Fruit fly (Drosophila melanogaster) whole organism, embryonic: ENCODE results near the gene CG13930.

ENCODE experiments used
- ATbp ChIP-seq: fragments of 200-800 bp; sonication (Bioruptor generic); optimal IDR thresholded peaks from 2 replicates; lab custom pipeline; 2017; ENCODE audit warnings: missing biosample characterization, mild to moderate bottlenecking, missing genetic modification characterization, missing genetic modification reagents
- Asciz ChIP-seq: fragments of 200-800 bp; sonication (Bioruptor generic); optimal IDR thresholded peaks from 2 replicates; lab custom pipeline; 2017; ENCODE audit warnings: missing biosample characterization, mild to moderate bottlenecking, missing genetic modification characterization, missing genetic modification reagents
- C15 ChIP-seq: fragments of 200-800 bp; sonication (Bioruptor generic); IDR thresholded peaks from 3 replicates; pipeline ENCODE4 v1.3.6; 2022; ENCODE audit warnings: missing biosample characterization, missing genetic modification characterization
- CG10462 ChIP-seq: fragments of 200-800 bp; sonication (Bioruptor generic); optimal IDR thresholded peaks from 2 replicates; lab custom pipeline; 2016; ENCODE audit warnings: missing biosample characterization, missing genetic modification characterization
- CG10543 ChIP-seq: fragments of 200-800 bp; sonication (Bioruptor generic); optimal IDR thresholded peaks from 3 replicates; lab custom pipeline; 2017; ENCODE audit warnings: missing biosample characterization, mild to moderate bottlenecking, missing genetic modification characterization, moderate library complexity
- CG11695 ChIP-seq: fragments of 200-800 bp; sonication (Bioruptor generic); IDR thresholded peaks from 3 replicates; pipeline ENCODE4 v1.3.6; 2022; ENCODE audit warnings: missing biosample characterization, missing genetic modification characterization
- CG12391 ChIP-seq: fragments of 200-800 bp; sonication (Bioruptor generic); optimal IDR thresholded peaks from 3 replicates; lab custom pipeline; 2018; ENCODE audit warnings: missing biosample characterization, mild to moderate bottlenecking, missing genetic modification characterization, moderate library complexity
- CG12744 ChIP-seq: fragments of 200-800 bp; sonication (Bioruptor generic); optimal IDR thresholded peaks from 2 replicates; lab custom pipeline; 2016; ENCODE audit warnings: missing biosample characterization, missing genetic modification characterization
- CG15514 ChIP-seq: fragments of 200-800 bp; sonication (Bioruptor generic); optimal IDR thresholded peaks from 3 replicates; lab custom pipeline; 2017; ENCODE audit warnings: missing biosample characterization, missing genetic modification characterization, mild to moderate bottlenecking, moderate library complexity, missing genetic modification reagents
- CG1832 ChIP-seq: fragments of 200-800 bp; sonication (Bioruptor generic); optimal IDR thresholded peaks from 2 replicates; lab custom pipeline; 2017; ENCODE audit warnings: missing biosample characterization, mild to moderate bottlenecking, missing genetic modification characterization, inconsistent platforms
- CG18619 ChIP-seq: fragments of 200-800 bp; sonication (Bioruptor generic); optimal IDR thresholded peaks from 3 replicates; lab custom pipeline; 2017; ENCODE audit warnings: missing biosample characterization, mild to moderate bottlenecking, missing genetic modification characterization
- CG31441 ChIP-seq: fragments of 200-800 bp; sonication (Bioruptor generic); IDR thresholded peaks from 2 replicates; pipeline ENCODE4 v1.3.6; 2022; ENCODE audit warnings: missing biosample characterization, missing genetic modification characterization
- CG32767 ChIP-seq: fragments of 200-800 bp; sonication (Bioruptor generic); IDR thresholded peaks from 2 replicates; pipeline ENCODE4 v1.3.6; 2022; ENCODE audit warnings: missing biosample characterization, missing genetic modification characterization
- CG34224 ChIP-seq: fragments of 200-800 bp; sonication (Bioruptor generic); IDR thresholded peaks from 3 replicates; pipeline ENCODE4 v1.3.6; 2022; ENCODE audit warnings: missing biosample characterization, missing genetic modification characterization; ENCODE audit not compliant: partially characterized antibody
- CG4282 ChIP-seq: fragments of 200-800 bp; sonication (Bioruptor generic); optimal IDR thresholded peaks from 2 replicates; lab custom pipeline; 2016; ENCODE audit warnings: missing biosample characterization, missing genetic modification characterization
- CG4328 ChIP-seq: fragments of 200-800 bp; sonication (Bioruptor generic); optimal IDR thresholded peaks from 3 replicates; lab custom pipeline; 2017; ENCODE audit warnings: missing biosample characterization, missing genetic modification reagents, missing genetic modification characterization
- CG4854 ChIP-seq: fragments of 200-800 bp; sonication (Bioruptor generic); optimal IDR thresholded peaks from 2 replicates; lab custom pipeline; 2016; ENCODE audit warnings: missing biosample characterization, missing genetic modification characterization, inconsistent platforms
- CG6854 ChIP-seq: fragments of 200-800 bp; sonication (Bioruptor generic); optimal IDR thresholded peaks from 3 replicates; lab custom pipeline; 2017; ENCODE audit warnings: missing biosample characterization, mild to moderate bottlenecking, missing genetic modification characterization
- CG7786 ChIP-seq: fragments of 200-800 bp; sonication (Bioruptor generic); optimal IDR thresholded peaks from 2 replicates; lab custom pipeline; 2016; ENCODE audit warnings: missing biosample characterization, missing genetic modification characterization
- CG7987 ChIP-seq: fragments of 200-800 bp; sonication (Bioruptor generic); optimal IDR thresholded peaks from 2 replicates; lab custom pipeline; 2018; ENCODE audit warnings: missing biosample characterization, mild to moderate bottlenecking, missing genetic modification characterization, moderate library complexity
- CG9609 ChIP-seq: fragments of 200-800 bp; sonication (Bioruptor generic); optimal IDR thresholded peaks from 3 replicates; lab custom pipeline; 2016; ENCODE audit warnings: missing biosample characterization, missing genetic modification characterization
- CHES-1-like ChIP-seq: fragments of 200-800 bp; sonication (Bioruptor generic); optimal IDR thresholded peaks from 2 replicates; lab custom pipeline; 2016; ENCODE audit warnings: missing biosample characterization, missing genetic modification characterization
- D19B ChIP-seq: fragments of 200-800 bp; sonication (Bioruptor generic); optimal IDR thresholded peaks from 2 replicates; lab custom pipeline; 2017; ENCODE audit warnings: missing biosample characterization, mild to moderate bottlenecking, missing genetic modification characterization
- E2f2 ChIP-seq: fragments of 200-800 bp; sonication (Bioruptor generic); IDR thresholded peaks from 2 replicates; pipeline ENCODE4 v1.3.6; 2022; ENCODE audit warnings: missing biosample characterization, missing genetic modification characterization
- Eip74EF ChIP-seq, 2 experiments: fragments of 200-800 bp in 1 of 2; fragments of >200 bp in 1 of 2; sonication (Bioruptor generic) in 1 of 2; optimal IDR thresholded peaks; 2 replicates each; lab custom pipeline; 2017 to 2019; ENCODE audit warnings: missing biosample characterization in 2 of 2, missing genetic modification characterization in 2 of 2, mild to moderate bottlenecking in 1 of 2, moderate library complexity in 1 of 2
- Fer3 ChIP-seq: fragments of 200-800 bp; sonication (Bioruptor generic); optimal IDR thresholded peaks from 2 replicates; lab custom pipeline; 2018; ENCODE audit warnings: missing biosample characterization, mild to moderate bottlenecking, missing genetic modification characterization, moderate library complexity
- HmgZ ChIP-seq: fragments of 200-800 bp; sonication (Bioruptor generic); optimal IDR thresholded peaks from 2 replicates; lab custom pipeline; 2018; ENCODE audit warnings: missing biosample characterization, mild to moderate bottlenecking, missing genetic modification characterization
- Kr ChIP-seq: fragments of 200-800 bp; sonication (Bioruptor generic); optimal IDR thresholded peaks from 2 replicates; lab custom pipeline; 2017; ENCODE audit warnings: missing biosample characterization, mild to moderate bottlenecking, missing genetic modification characterization
- Lhr ChIP-seq: fragments of 200-800 bp; sonication (Bioruptor generic); optimal IDR thresholded peaks from 3 replicates; lab custom pipeline; 2017; ENCODE audit warnings: mild to moderate bottlenecking, missing biosample characterization, missing genetic modification reagents, missing genetic modification characterization
- Lim3 ChIP-seq: fragments of 200-800 bp; sonication (Bioruptor generic); IDR thresholded peaks from 2 replicates; pipeline ENCODE4 v1.3.6; 2022; ENCODE audit warnings: missing biosample characterization, missing genetic modification characterization
- Sox100B ChIP-seq: fragments of 200-800 bp; sonication (Bioruptor generic); optimal IDR thresholded peaks from 3 replicates; lab custom pipeline; 2018; ENCODE audit warnings: missing biosample characterization, mild to moderate bottlenecking, missing genetic modification characterization
- Taf1 ChIP-seq: fragments of 200-800 bp; sonication (Bioruptor generic); IDR thresholded peaks from 2 replicates; pipeline ENCODE4 v1.3.6; 2022; ENCODE audit warnings: missing biosample characterization, missing genetic modification characterization
- Xbp1 ChIP-seq: fragments of 200-800 bp; sonication (Bioruptor generic); optimal IDR thresholded peaks from 3 replicates; lab custom pipeline; 2016; ENCODE audit warnings: missing biosample characterization, mild to moderate bottlenecking, missing genetic modification characterization
- ab ChIP-seq: fragments of 200-800 bp; sonication (Bioruptor generic); optimal IDR thresholded peaks from 2 replicates; lab custom pipeline; 2016; ENCODE audit warnings: missing biosample characterization, missing genetic modification characterization
- bigmax ChIP-seq: fragments of 200-800 bp; sonication (Bioruptor generic); optimal IDR thresholded peaks from 2 replicates; lab custom pipeline; 2018; ENCODE audit warnings: missing biosample characterization, mild to moderate bottlenecking, missing genetic modification characterization
- crp ChIP-seq, 2 experiments: fragments of 200-800 bp; sonication (Bioruptor generic); optimal IDR thresholded peaks; 2 replicates in 1 of 2; 3 replicates in 1 of 2; lab custom pipeline; 2017; ENCODE audit warnings: missing biosample characterization in 2 of 2, missing genetic modification characterization in 2 of 2, mild to moderate bottlenecking in 1 of 2, moderate library complexity in 1 of 2
- da ChIP-seq: fragments of 200-800 bp; sonication (Bioruptor generic); optimal IDR thresholded peaks from 2 replicates; lab custom pipeline; 2016; ENCODE audit warnings: missing biosample characterization, missing genetic modification characterization
- gcm2 ChIP-seq: fragments of 200-800 bp; sonication (Bioruptor generic); optimal IDR thresholded peaks from 2 replicates; lab custom pipeline; 2016; ENCODE audit warnings: missing biosample characterization, missing genetic modification characterization
- grau ChIP-seq: fragments of 200-800 bp; optimal IDR thresholded peaks from 3 replicates; lab custom pipeline; 2019; ENCODE audit warnings: missing biosample characterization, mild to moderate bottlenecking, missing genetic modification characterization, moderate library complexity
- gro ChIP-seq: fragments of 200-800 bp; sonication (Bioruptor generic); optimal IDR thresholded peaks from 2 replicates; lab custom pipeline; 2016; ENCODE audit warnings: missing biosample characterization, missing genetic modification characterization
- ham ChIP-seq: fragments of 200-800 bp; sonication (Bioruptor generic); IDR thresholded peaks from 2 replicates; pipeline ENCODE4 v1.3.6; 2022; ENCODE audit warnings: missing biosample characterization, missing genetic modification characterization
- her ChIP-seq: fragments of 200-800 bp; sonication (Bioruptor generic); optimal IDR thresholded peaks from 2 replicates; lab custom pipeline; 2016; ENCODE audit warnings: missing biosample characterization, missing genetic modification characterization
- jumu ChIP-seq: fragments of 200-800 bp; sonication (Bioruptor generic); optimal IDR thresholded peaks from 3 replicates; lab custom pipeline; 2016; ENCODE audit warnings: missing biosample characterization, missing genetic modification characterization
- kah ChIP-seq: fragments of 200-800 bp; sonication (Bioruptor generic); optimal IDR thresholded peaks from 2 replicates; lab custom pipeline; 2018; ENCODE audit warnings: missing biosample characterization, mild to moderate bottlenecking, missing genetic modification characterization
- lab ChIP-seq: fragments of 200-800 bp; sonication (Bioruptor generic); optimal IDR thresholded peaks from 3 replicates; lab custom pipeline; 2017; ENCODE audit warnings: missing biosample characterization, missing genetic modification characterization, mild to moderate bottlenecking, moderate library complexity, missing genetic modification reagents
- lmd ChIP-seq: fragments of 200-800 bp; sonication (Bioruptor generic); IDR thresholded peaks from 2 replicates; pipeline ENCODE4 v1.3.6; 2022; ENCODE audit warnings: missing biosample characterization, missing genetic modification characterization
- maf-S ChIP-seq: fragments of 200-800 bp; sonication (Bioruptor generic); optimal IDR thresholded peaks from 2 replicates; lab custom pipeline; 2016; ENCODE audit warnings: missing biosample characterization, missing genetic modification characterization
- mirr ChIP-seq: fragments of 200-800 bp; sonication (Bioruptor generic); optimal IDR thresholded peaks from 3 replicates; lab custom pipeline; 2018; ENCODE audit warnings: missing biosample characterization, mild to moderate bottlenecking, missing genetic modification characterization
- nerfin-1 ChIP-seq: fragments of 200-800 bp; sonication (Bioruptor generic); optimal IDR thresholded peaks from 3 replicates; lab custom pipeline; 2019; ENCODE audit warnings: missing biosample characterization, mild to moderate bottlenecking, missing genetic modification characterization, moderate library complexity
- pum ChIP-seq: fragments of 200-800 bp; sonication (Bioruptor generic); optimal IDR thresholded peaks from 2 replicates; lab custom pipeline; 2016; ENCODE audit warnings: missing biosample characterization, missing genetic modification characterization

CG13930 gene

dm6 chr3L:1647276-1647919 lies 25.1 kb downstream of the CG13930 start, which contains the start of the genes CG17249 and Bro (continued):
- no peak for TF ChIP-seq CG34224 (GFP tag; lab: Robert Waterston, UW)
- TF ChIP-seq CG9609 (GFP tag; lab: Kevin White, UChicago) = peak; percentile 50
- no peak for TF ChIP-seq Sox100B (GFP tag; lab: Kevin White, UChicago)
- TF ChIP-seq CG12744 (GFP tag; lab: Kevin White, UChicago) = no peak
- TF ChIP-seq CG4854 (GFP tag; lab: Kevin White, UChicago) = peak; percentile 94
- TF ChIP-seq bigmax (GFP tag; lab: Kevin White, UChicago) = no peak
- TF ChIP-seq Lim3 (GFP tag; lab: Robert Waterston, UW) = no peak
- TF ChIP-seq Fer3 (tag; lab: Kevin White, UChicago) = no peak
- no peak for TF ChIP-seq CG6854 (GFP tag; lab: Kevin White, UChicago)
- no peak for TF ChIP-seq Kr
- no peak for TF ChIP-seq lab (GFP tag; lab: Kevin White, UChicago)
- TF ChIP-seq lmd (GFP tag; lab: Robert Waterston, UW) = no peak
- peak; percentile 32 for TF ChIP-seq maf-S (GFP tag; lab: Kevin White, UChicago)
- TF ChIP-seq gro = peak; percentile 43
- TF ChIP-seq Lhr (GFP tag; lab: Kevin White, UChicago) = no peak
- no peak for TF ChIP-seq CG1832
- TF ChIP-seq CG15514 (GFP tag; lab: Kevin White, UChicago) = peak; percentile 85
- TF ChIP-seq CG31441 (GFP tag; lab: Robert Waterston, UW) = no peak
- TF ChIP-seq Xbp1 (GFP tag; lab: Kevin White, UChicago) = peak; percentile 68
- peak; percentile 87 to 97 for TF ChIP-seq crp (GFP tag; optimal IDR thresholded peaks at IDR 0.05; lab: Kevin White, UChicago)
- no peak for TF ChIP-seq CG11695
- TF ChIP-seq CG10543 = no peak
- TF ChIP-seq CG7786 (GFP tag; lab: Kevin White, UChicago) = peak; percentile 59
- no peak for TF ChIP-seq ham
- TF ChIP-seq CHES-1-like (GFP tag; lab: Kevin White, UChicago) = peak; percentile 55
- TF ChIP-seq ab (GFP tag; lab: Kevin White, UChicago) = no peak
- TF ChIP-seq D19B (GFP tag; lab: Kevin White, UChicago) = no peak
- TF ChIP-seq gcm2 (GFP tag; lab: Kevin White, UChicago) = peak; percentile 12
- peak; percentile 80 for TF ChIP-seq HmgZ (tag; lab: Kevin White, UChicago)
- 0 out of 2 replicates have a peak, but pooled peaks have one; percentile 11 for TF ChIP-seq CG32767
- TF ChIP-seq CG4328 (GFP tag; lab: Kevin White, UChicago) = no peak
- peak; percentile 28 for TF ChIP-seq CG10462
- no peak for TF ChIP-seq mirr (GFP tag; lab: Kevin White, UChicago)
- no peak for TF ChIP-seq CG18619 (GFP tag; lab: Kevin White, UChicago)
- TF ChIP-seq E2f2 (GFP tag; lab: Robert Waterston, UW) = peak; percentile 97
- TF ChIP-seq C15 (GFP tag; lab: Robert Waterston, UW) = 0 out of 3 replicates have a peak, but pooled peaks have one; percentile 11
- TF ChIP-seq ATbp (GFP tag; lab: Kevin White, UChicago) = no peak
- TF ChIP-seq Asciz (GFP tag; lab: Kevin White, UChicago) = no peak
- peak; percentile 63 for TF ChIP-seq CG4282 (GFP tag; lab: Kevin White, UChicago)
- TF ChIP-seq jumu (GFP tag; lab: Kevin White, UChicago) = peak; percentile 39
- peak; percentile 8 for TF ChIP-seq CG7987
- TF ChIP-seq CG12391 (tag; lab: Kevin White, UChicago) = peak; percentile 19
- TF ChIP-seq da = no peak
- TF ChIP-seq her = peak; percentile 50
- no peak for TF ChIP-seq Eip74EF (GFP tag; optimal IDR thresholded peaks at IDR 0.05; lab: Kevin White, UChicago)
- TF ChIP-seq Taf1 (GFP tag; lab: Robert Waterston, UW) = no peak
- TF ChIP-seq nerfin-1 (tag; lab: Kevin White, UChicago) = no peak
- peak; percentile 29 for TF ChIP-seq kah (GFP tag; lab: Kevin White, UChicago)
- no peak for TF ChIP-seq pum
- TF ChIP-seq grau (tag; lab: Kevin White, UChicago) = peak; percentile 13
